Fruit fly (Drosophila melanogaster) whole organism, prepupa: ENCODE measurements around the gene Aos1.

ENCODE experiments used
- CG16779 ChIP-seq: fragments of 200-800 bp; sonication (Bioruptor generic); optimal IDR thresholded peaks from 3 replicates; lab custom pipeline; 2017; ENCODE audit warnings: missing biosample characterization, mild to moderate bottlenecking, missing genetic modification characterization
- CG6808 ChIP-seq: fragments of 200-800 bp; sonication (Bioruptor generic); optimal IDR thresholded peaks from 3 replicates; lab custom pipeline; 2017; ENCODE audit warnings: missing biosample characterization, missing genetic modification characterization, mild to moderate bottlenecking, moderate library complexity, missing genetic modification reagents
- CG6854 ChIP-seq: fragments of 200-800 bp; sonication (Bioruptor generic); optimal IDR thresholded peaks from 2 replicates; lab custom pipeline; 2017; ENCODE audit warnings: missing biosample characterization, mild to moderate bottlenecking, missing genetic modification characterization
- Eip93F ChIP-seq: fragments of 200-800 bp; sonication (Bioruptor generic); optimal IDR thresholded peaks from 2 replicates; lab custom pipeline; 2016; ENCODE audit warnings: missing biosample characterization, mild to moderate bottlenecking, missing genetic modification characterization
- Lpt ChIP-seq: fragments of 200-800 bp; sonication (Bioruptor generic); optimal IDR thresholded peaks from 3 replicates; lab custom pipeline; 2016; ENCODE audit warnings: missing biosample characterization, missing genetic modification characterization
- Sox102F ChIP-seq: fragments of 200-800 bp; sonication (Bioruptor generic); optimal IDR thresholded peaks from 2 replicates; lab custom pipeline; 2016; ENCODE audit warnings: missing biosample characterization, mild to moderate bottlenecking, missing genetic modification characterization
- Sox14 ChIP-seq: fragments of 200-800 bp; sonication (Bioruptor generic); optimal IDR thresholded peaks from 3 replicates; lab custom pipeline; 2016; ENCODE audit warnings: missing biosample characterization, missing genetic modification characterization
- dsx ChIP-seq: fragments of 200-800 bp; optimal IDR thresholded peaks from 3 replicates; lab custom pipeline; 2019; ENCODE audit warnings: missing biosample characterization, mild to moderate bottlenecking, missing genetic modification characterization, moderate library complexity; ENCODE audit not compliant: poor library complexity, severe bottlenecking
- ss ChIP-seq, 2 experiments: fragments of 200-800 bp; sonication (Bioruptor generic); optimal IDR thresholded peaks; 2 replicates in 1 of 2; 3 replicates in 1 of 2; lab custom pipeline; 2017 to 2018; ENCODE audit warnings: mild to moderate bottlenecking in 2 of 2, missing biosample characterization in 2 of 2, missing genetic modification characterization in 2 of 2, moderate library complexity in 1 of 2
- vri ChIP-seq: fragments of 200-800 bp; sonication (Bioruptor generic); optimal IDR thresholded peaks from 3 replicates; lab custom pipeline; 2016; ENCODE audit warnings: missing biosample characterization, mild to moderate bottlenecking, missing genetic modification characterization

dm6 chr3R:12422379-12422975 lies 11.1 kb downstream of the Aos1 start, which contains the start of the genes Scgbeta and CG17202:
- TF ChIP-seq Lpt, result no peak
- no peak for TF ChIP-seq CG16779 (tag; lab: Kevin White, UChicago)
- TF ChIP-seq CG6808 (GFP tag; lab: Kevin White, UChicago), result no peak
- no peak for TF ChIP-seq dsx (GFP tag; lab: Kevin White, UChicago)
- no peak for TF ChIP-seq Sox14 (GFP tag; lab: Kevin White, UChicago)
- TF ChIP-seq Sox102F (GFP tag; lab: Kevin White, UChicago), result no peak
- TF ChIP-seq ss (GFP tag; optimal IDR thresholded peaks at IDR 0.05; lab: Kevin White, UChicago), result no peak
- TF ChIP-seq vri (GFP tag; lab: Kevin White, UChicago), result no peak
- no peak for TF ChIP-seq Eip93F (GFP tag; lab: Kevin White, UChicago)
- TF ChIP-seq CG6854 (GFP tag; lab: Kevin White, UChicago), result no peak
